Worm (Caenorhabditis elegans): ENCODE results near the gene K08D9.2.

Gene K08D9.2

DNA sequence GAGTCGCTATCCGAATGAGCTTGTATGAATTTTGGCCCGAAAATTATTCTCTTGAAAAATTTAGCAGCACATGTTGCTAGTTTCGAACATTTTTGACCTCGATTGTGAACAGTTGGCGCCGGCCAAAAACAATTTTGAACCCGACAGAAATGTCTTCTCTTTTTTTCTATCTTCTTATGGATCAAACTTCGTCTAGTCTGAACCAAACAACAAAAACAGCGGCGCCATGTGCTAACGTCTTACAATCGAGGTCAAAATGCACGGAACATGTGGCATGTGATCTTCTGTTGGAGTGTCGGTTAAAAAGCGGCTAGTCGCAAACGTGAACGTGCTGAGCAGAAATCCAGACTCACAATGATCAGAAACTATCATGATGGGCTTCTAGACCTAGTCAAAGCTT, 48.7 kb downstream of the K08D9.2 start (continued):
- TF ChIP-seq lin-13 (GFP tag; optimal IDR thresholded peaks at IDR 0.05) (no peak), dmd-6 (GFP tag; IDR thresholded peaks at IDR 0.05) (peak; percentile 56), egl-27 (tag; optimal IDR thresholded peaks at IDR 0.05) (no peak), mxl-3 (GFP tag; optimal IDR thresholded peaks at IDR 0.05) (peak; percentile 49), ceh-20 (GFP tag; IDR thresholded peaks at IDR 0.05) (0 out of 2 replicates have a peak, but pooled peaks have one; percentile 26), F10B5.3 (tag; optimal IDR thresholded peaks at IDR 0.05) (no peak), hlh-11 (tag; optimal IDR thresholded peaks at IDR 0.05) (peak; percentile 70), nhr-41 (GFP tag; IDR thresholded peaks at IDR 0.05) (no peak), pqm-1 (tag; optimal IDR thresholded peaks at IDR 0.05) (no peak)

DNA sequence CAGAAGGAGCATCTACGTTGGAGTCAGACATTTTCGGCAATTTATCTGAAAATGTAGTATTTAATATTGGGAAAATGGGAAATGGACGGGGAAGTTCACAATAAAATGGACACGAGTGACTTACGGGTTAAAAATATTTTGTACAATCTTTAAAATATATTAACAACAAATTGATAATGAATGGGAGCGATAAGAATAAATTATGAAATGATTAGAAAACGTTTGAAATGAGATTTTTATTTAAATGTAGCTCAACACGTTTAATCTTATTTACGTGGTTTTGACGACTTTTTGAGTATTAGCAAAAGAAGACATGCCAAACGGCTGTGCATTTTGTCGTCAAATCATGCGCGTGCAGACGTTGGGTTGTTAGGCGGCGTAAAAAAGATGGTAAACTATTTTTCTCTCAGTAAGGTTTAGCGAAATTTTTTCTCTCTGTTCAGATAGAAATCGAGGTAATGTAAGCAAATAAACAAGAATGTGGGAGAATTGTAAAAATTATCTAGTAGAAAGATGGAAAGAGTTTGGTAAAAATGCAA, 50.7 kb downstream of the K08D9.2 start, which contains the start of gene fbxa-64:
Gene fbxa-64, minus strand, starts transcription at position 51 of the 539 bp plus-strand sequence.
- TF ChIP-seq nhr-111 (GFP tag; optimal IDR thresholded peaks at IDR 0.05) (no peak), spr-3 (GFP tag; optimal IDR thresholded peaks at IDR 0.05) (no peak), mes-2 (tag; optimal IDR thresholded peaks at IDR 0.05; ENCODE audit: poor library complexity, severe bottlenecking) (peak; percentile 50), mep-1 (tag; optimal IDR thresholded peaks at IDR 0.05) (no peak), skn-1 (tag; optimal IDR thresholded peaks at IDR 0.05) (no peak), aha-1 (tag) (no peak), ceh-20 (GFP tag; IDR thresholded peaks at IDR 0.05) (no peak), dpl-1 (GFP tag; optimal IDR thresholded peaks at IDR 0.05) (peak; percentile 7), nhr-25 (tag; optimal IDR thresholded peaks at IDR 0.05; ENCODE audit: borderline replicate concordance, insufficient read depth) (no peak), ceh-32 (tag; optimal IDR thresholded peaks at IDR 0.05; ENCODE audit: poor library complexity) (no peak), nhr-76 (tag; optimal IDR thresholded peaks at IDR 0.05) (no peak), fos-1 (tag; optimal IDR thresholded peaks at IDR 0.05) (no peak), egl-43 (GFP tag; IDR thresholded peaks at IDR 0.05) (no peak), zag-1 (tag; optimal IDR thresholded peaks at IDR 0.05) (no peak), nhr-10 (tag; optimal IDR thresholded peaks at IDR 0.05) (no peak), daf-16 (GFP tag; optimal IDR thresholded peaks at IDR 0.05) (no peak), daf-16 (tag; optimal IDR thresholded peaks at IDR 0.05) (no peak), unc-62 (GFP tag; optimal IDR thresholded peaks at IDR 0.05 in 1 of 2) (peak in 1 of 2 experiments; percentile 8), unc-62 (tag; optimal IDR thresholded peaks at IDR 0.05) (no peak)

DNA sequence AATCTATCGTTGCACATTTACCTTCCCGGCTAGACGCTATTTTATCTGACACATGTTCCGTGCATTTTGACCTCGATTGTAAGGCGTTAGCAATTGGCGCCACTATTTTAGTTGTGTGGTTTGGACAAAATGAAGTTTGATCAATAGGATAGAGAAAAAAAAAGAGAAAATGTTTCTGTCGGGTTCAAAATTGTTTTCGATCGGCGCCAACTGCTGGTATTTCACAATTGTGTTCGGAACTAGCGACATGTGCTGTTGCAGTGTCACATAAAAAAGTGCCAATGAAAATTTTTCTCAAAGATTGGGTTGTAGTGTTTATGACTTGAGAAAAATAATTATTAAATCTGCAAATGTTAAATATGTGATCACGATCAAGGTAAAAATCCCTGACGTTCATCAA, 51.7 kb downstream of the K08D9.2 start:
- no peak for TF ChIP-seq mdt-29 (GFP tag; IDR thresholded peaks at IDR 0.05)
- TF ChIP-seq hlh-11 (tag; optimal IDR thresholded peaks at IDR 0.05) = peak; percentile 54
- no peak for TF ChIP-seq aly-2 (tag; optimal IDR thresholded peaks at IDR 0.05)
- TF ChIP-seq F26F4.8 (GFP tag; conservative IDR thresholded peaks at IDR 0.05) = no peak
- TF ChIP-seq aha-1 (tag) = peak; percentile 35
- TF ChIP-seq daf-16 (GFP tag; optimal IDR thresholded peaks at IDR 0.05) = peak in 1 of 2 experiments; percentile 86
- no peak for TF ChIP-seq daf-16 (tag; optimal IDR thresholded peaks at IDR 0.05)
- no peak for TF ChIP-seq lin-15B (tag; optimal IDR thresholded peaks at IDR 0.05)
- TF ChIP-seq nhr-28 (tag; optimal IDR thresholded peaks at IDR 0.05) = peak; percentile 10
- TF ChIP-seq zfp-2 (tag; optimal IDR thresholded peaks at IDR 0.05) = no peak
- peak; percentile 40 for TF ChIP-seq dmd-6 (GFP tag; IDR thresholded peaks at IDR 0.05)
- no peak for TF ChIP-seq mep-1 (tag; optimal IDR thresholded peaks at IDR 0.05)

All from whole organism, L4 larva.